Worm (Caenorhabditis elegans): ENCODE data around the gene C17B7.9.
A peak's percentile ranks its signal among the peaks of the same experiment; 100 is the strongest.

The C17B7.9 gene

DNA sequence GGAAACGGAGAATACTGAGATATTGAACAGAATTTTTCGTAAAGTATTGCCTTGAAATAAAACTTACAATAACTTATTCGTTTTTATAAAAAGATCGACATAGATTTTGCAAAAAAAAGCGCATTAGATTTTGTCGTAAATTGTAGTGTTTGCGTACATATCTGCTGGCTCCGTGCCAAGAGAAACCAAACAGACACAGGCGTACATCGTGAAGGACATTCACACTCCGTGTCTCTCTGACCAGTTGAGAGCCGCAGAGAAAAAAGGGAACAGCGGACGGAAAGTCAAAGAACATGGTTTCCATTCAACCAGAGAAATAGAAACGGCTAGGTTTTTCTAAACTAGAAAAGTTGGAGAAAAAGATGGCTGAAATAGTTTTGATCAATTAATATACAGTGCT is 16.6 kb downstream of the C17B7.9 start, which contains the start of gene arrd-19 (continued):
- no peak for TF ChIP-seq unc-39 (tag; optimal IDR thresholded peaks at IDR 0.05)
- no peak for TF ChIP-seq fos-1 (tag; optimal IDR thresholded peaks at IDR 0.05)
- peak; percentile 74 for TF ChIP-seq nhr-11 (tag; optimal IDR thresholded peaks at IDR 0.05)
- no peak for TF ChIP-seq zag-1 (tag; optimal IDR thresholded peaks at IDR 0.05)
- TF ChIP-seq madf-5 (GFP tag; IDR thresholded peaks at IDR 0.05), result no peak
- TF ChIP-seq daf-19 (GFP tag; conservative IDR thresholded peaks at IDR 0.05), result no peak
- no peak for TF ChIP-seq ZK337.2 (GFP tag; IDR thresholded peaks at IDR 0.05)
- peak; percentile 89 for TF ChIP-seq lin-1 (GFP tag; IDR thresholded peaks at IDR 0.05)

DNA sequence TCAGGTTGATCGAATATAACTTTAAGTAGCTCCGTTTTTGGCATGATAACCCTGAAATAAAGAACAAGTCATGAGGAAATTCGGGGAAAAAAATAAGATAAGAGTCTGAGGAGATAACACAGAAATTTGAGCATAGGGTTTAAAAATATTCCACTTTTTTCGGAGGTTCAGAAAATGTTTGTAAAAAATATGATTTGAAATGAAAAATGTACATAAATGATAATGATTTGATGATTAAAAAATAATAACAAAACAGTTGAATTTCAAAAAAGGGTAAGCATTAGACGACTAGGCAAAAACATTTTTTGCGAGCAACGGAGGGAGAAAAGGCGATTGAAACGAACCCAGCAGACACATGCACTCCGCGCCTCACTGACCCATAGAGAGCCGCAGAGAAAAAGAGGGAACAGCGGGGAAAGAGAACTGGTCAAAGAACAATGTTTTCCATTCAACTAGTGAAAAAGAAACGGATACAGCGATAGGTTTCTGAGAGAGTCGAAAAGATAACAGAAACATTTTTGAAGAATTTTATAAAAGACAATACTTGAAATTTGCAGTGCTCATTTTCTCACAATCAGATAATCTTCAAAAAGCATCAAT is 19.8 kb downstream of the C17B7.9 start, which contains the start of gene arrd-18:
TSS of gene arrd-18 (minus strand) at position 51 of the 600 bp plus-strand sequence.
- TF ChIP-seq daf-16 (GFP tag; optimal IDR thresholded peaks at IDR 0.05) (no peak), daf-16 (tag; optimal IDR thresholded peaks at IDR 0.05) (no peak), ctbp-1 (GFP tag; IDR thresholded peaks at IDR 0.05) (peak; percentile 59), nhr-48 (tag; optimal IDR thresholded peaks at IDR 0.05) (peak; percentile 70), unc-62 (GFP tag; optimal IDR thresholded peaks at IDR 0.05 in 1 of 2) (peak in 1 of 2 experiments; percentile 56), unc-62 (tag; optimal IDR thresholded peaks at IDR 0.05) (no peak), F10B5.3 (tag; optimal IDR thresholded peaks at IDR 0.05) (no peak), spr-3 (GFP tag; optimal IDR thresholded peaks at IDR 0.05) (no peak), mdl-1 (tag; optimal IDR thresholded peaks at IDR 0.05) (peak in 1 of 2 experiments; percentile 51), lin-29 (GFP tag; IDR thresholded peaks at IDR 0.05) (no peak), nhr-25 (tag; optimal IDR thresholded peaks at IDR 0.05; ENCODE audit: borderline replicate concordance, insufficient read depth) (no peak), skn-1 (tag; optimal IDR thresholded peaks at IDR 0.05) (no peak), nhr-77 (tag; optimal IDR thresholded peaks at IDR 0.05) (peak; percentile 43), mxl-3 (GFP tag; optimal IDR thresholded peaks at IDR 0.05) (peak; percentile 34), hif-1 (tag; optimal IDR thresholded peaks at IDR 0.05) (no peak), tra-1 (GFP tag; IDR thresholded peaks at IDR 0.05) (0 out of 2 replicates have a peak, but pooled peaks have one; percentile 10), zip-11 (GFP tag; IDR thresholded peaks at IDR 0.05) (no peak), attf-4 (tag; optimal IDR thresholded peaks at IDR 0.05) (no peak), hmg-1.1 (GFP tag; IDR thresholded peaks at IDR 0.05) (peak; percentile 83), madf-9 (GFP tag; conservative IDR thresholded peaks at IDR 0.05) (no peak), mes-2 (tag; optimal IDR thresholded peaks at IDR 0.05; ENCODE audit: poor library complexity, severe bottlenecking) (no peak), F37D6.2 (tag; optimal IDR thresholded peaks at IDR 0.05) (no peak), aha-1 (tag) (peak; percentile 78), nhr-11 (tag; optimal IDR thresholded peaks at IDR 0.05) (peak; percentile 4), nhr-28 (tag; optimal IDR thresholded peaks at IDR 0.05) (peak; percentile 56), php-3 (GFP tag; IDR thresholded peaks at IDR 0.05) (peak; percentile 18; the same call in 1 of the 2 replicates), hlh-11 (tag; optimal IDR thresholded peaks at IDR 0.05) (peak; percentile 73)

DNA sequence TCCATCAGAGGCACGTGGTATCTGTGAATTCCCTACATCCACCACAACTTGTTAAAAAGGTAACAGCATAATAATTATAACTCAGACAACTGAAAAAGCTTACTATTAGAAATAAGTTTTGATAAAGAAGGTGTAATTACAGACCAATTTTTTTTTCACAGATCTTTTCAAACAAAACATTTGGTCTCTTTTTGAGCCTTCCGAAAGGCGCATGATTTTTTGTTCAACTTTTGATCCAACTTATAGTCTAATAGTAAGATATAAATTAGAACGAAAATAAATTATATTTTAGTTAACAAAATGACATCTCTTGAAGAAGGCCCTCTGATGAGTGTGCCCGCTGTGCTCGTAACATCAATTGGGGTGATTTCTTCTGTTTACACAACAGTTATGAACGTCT is 23.8 kb downstream of the C17B7.9 start, which contains the start of gene srbc-3:
TSS of gene srbc-3 (plus strand) at position 301 of the 400 bp plus-strand sequence.
- TF ChIP-seq unc-62 (GFP tag; optimal IDR thresholded peaks at IDR 0.05 in 1 of 2) (peak in 1 of 2 experiments; percentile 67), unc-62 (tag; optimal IDR thresholded peaks at IDR 0.05) (no peak), nhr-76 (tag; optimal IDR thresholded peaks at IDR 0.05) (no peak)

- TF ChIP-seq aha-1 (tag), result peak; percentile 2
- TF ChIP-seq nhr-25 (tag; optimal IDR thresholded peaks at IDR 0.05; ENCODE audit: borderline replicate concordance, insufficient read depth), result no peak
Observed at ce11 chrV:3301898-3302297, 30.0 kb downstream of the C17B7.9 start, which contains the start of gene srbc-1. Gene srbc-1 (minus strand): TSS chrV:3301998.

Data from whole organism, L4 larva.